Worm (Caenorhabditis elegans) whole organism, late embryonic: Measurements from ENCODE around the gene F43E2.6.
"Not testable (repeated sequence)": the region's sequence is repeated elsewhere in the genome, so short reads cannot be mapped to it uniquely, and the experiment has no call there.

Experiments used
- F13H6.1 ChIP-seq: sonication (generic microtip); optimal IDR thresholded peaks from 2 replicates; lab custom pipeline; 2016; ENCODE audit warnings: missing genetic modification characterization, missing compliant biosample characterization
- ceh-18 ChIP-seq: sonication (generic microtip); optimal IDR thresholded peaks from 2 replicates; lab custom pipeline; 2016; ENCODE audit warnings: missing genetic modification characterization, missing compliant biosample characterization
- ceh-22 ChIP-seq: sonication (generic microtip); optimal IDR thresholded peaks from 2 replicates; lab custom pipeline; 2017; ENCODE audit warnings: missing biosample characterization, missing genetic modification characterization
- ceh-24 ChIP-seq: sonication (generic microtip); optimal IDR thresholded peaks from 2 replicates; lab custom pipeline; 2016; ENCODE audit warnings: mild to moderate bottlenecking, missing genetic modification characterization, missing compliant biosample characterization
- ceh-31 ChIP-seq: sonication (generic microtip); optimal IDR thresholded peaks from 2 replicates; lab custom pipeline; 2016; ENCODE audit warnings: missing genetic modification characterization, missing compliant biosample characterization
- ceh-34 ChIP-seq: sonication (generic microtip); optimal IDR thresholded peaks from 2 replicates; lab custom pipeline; 2016; ENCODE audit warnings: mild to moderate bottlenecking, missing genetic modification characterization, missing compliant biosample characterization
- ceh-6 ChIP-seq: fragments of 200-800 bp; sonication (Bioruptor generic); optimal IDR thresholded peaks from 2 replicates; lab custom pipeline; 2018; ENCODE audit warnings: mild to moderate bottlenecking, missing genetic modification characterization, missing compliant biosample characterization
- dve-1 ChIP-seq: sonication (generic microtip); optimal IDR thresholded peaks from 2 replicates; lab custom pipeline; 2017; ENCODE audit warnings: antibody characterized with exemption, mild to moderate bottlenecking, missing genetic modification characterization, missing compliant biosample characterization
- eyg-1 ChIP-seq: sonication (generic microtip); optimal IDR thresholded peaks from 2 replicates; lab custom pipeline; 2016; ENCODE audit warnings: missing genotype, missing genetic modification characterization, missing compliant biosample characterization
- fax-1 ChIP-seq: sonication (generic microtip); optimal IDR thresholded peaks from 2 replicates; lab custom pipeline; 2016; ENCODE audit warnings: missing genotype, missing genetic modification characterization, missing compliant biosample characterization
- fkh-6 ChIP-seq: sonication (generic microtip); optimal IDR thresholded peaks from 2 replicates; lab custom pipeline; 2016; ENCODE audit warnings: missing genetic modification characterization, missing compliant biosample characterization
- hlh-13 ChIP-seq: fragments of 200-800 bp; sonication (Bioruptor generic); optimal IDR thresholded peaks from 2 replicates; lab custom pipeline; 2018; ENCODE audit warnings: mild to moderate bottlenecking, missing genetic modification characterization, missing compliant biosample characterization
- hlh-15 ChIP-seq: sonication (generic microtip); optimal IDR thresholded peaks from 2 replicates; lab custom pipeline; 2016; ENCODE audit warnings: missing genetic modification characterization, missing compliant biosample characterization
- hlh-8 ChIP-seq: sonication (generic microtip); optimal IDR thresholded peaks from 2 replicates; lab custom pipeline; 2016; ENCODE audit warnings: missing genotype, missing genetic modification characterization, missing compliant biosample characterization
- madf-2 ChIP-seq: sonication (generic microtip); optimal IDR thresholded peaks from 2 replicates; lab custom pipeline; 2017; ENCODE audit warnings: missing genetic modification characterization, missing compliant biosample characterization
- nfya-1 ChIP-seq: sonication (generic microtip); optimal IDR thresholded peaks from 2 replicates; lab custom pipeline; 2017; ENCODE audit warnings: missing genetic modification characterization, mild to moderate bottlenecking, missing compliant biosample characterization, antibody characterized with exemption, moderate library complexity
- nhr-11 ChIP-seq: fragments of 150-350 bp; optimal IDR thresholded peaks from 2 replicates; lab custom pipeline; 2014; ENCODE audit warnings: missing biosample characterization, missing genetic modification characterization
- nhr-232 ChIP-seq: sonication (generic microtip); optimal IDR thresholded peaks from 2 replicates; lab custom pipeline; 2016; ENCODE audit warnings: missing genetic modification characterization, missing compliant biosample characterization
- pag-3 ChIP-seq: sonication (generic microtip); optimal IDR thresholded peaks from 2 replicates; lab custom pipeline; 2016; ENCODE audit warnings: missing compliant biosample characterization, missing genetic modification characterization, borderline replicate concordance
- pat-9 ChIP-seq: fragments of 200-800 bp; sonication (Bioruptor generic); optimal IDR thresholded peaks from 2 replicates; lab custom pipeline; 2018; ENCODE audit warnings: mild to moderate bottlenecking, missing genetic modification characterization, moderate library complexity, missing compliant biosample characterization
- pha-2 ChIP-seq: sonication (generic microtip); optimal IDR thresholded peaks from 2 replicates; lab custom pipeline; 2017; ENCODE audit warnings: mild to moderate bottlenecking, missing genetic modification characterization, missing compliant biosample characterization
- ref-2 ChIP-seq: sonication (generic microtip); optimal IDR thresholded peaks from 2 replicates; lab custom pipeline; 2016; ENCODE audit warnings: missing genetic modification characterization, missing compliant biosample characterization
- rnt-1 ChIP-seq: sonication (generic microtip); optimal IDR thresholded peaks from 2 replicates; lab custom pipeline; 2016; ENCODE audit warnings: missing genetic modification characterization, missing compliant biosample characterization
- sdc-2 ChIP-seq: sonication (generic microtip); optimal IDR thresholded peaks from 2 replicates; lab custom pipeline; 2016; ENCODE audit warnings: missing genotype, missing genetic modification characterization, missing compliant biosample characterization
- tbx-7 ChIP-seq: sonication (generic microtip); optimal IDR thresholded peaks from 2 replicates; lab custom pipeline; 2016; ENCODE audit warnings: missing genotype, missing genetic modification characterization, missing compliant biosample characterization
- ttx-3 ChIP-seq: sonication (generic microtip); optimal IDR thresholded peaks from 2 replicates; lab custom pipeline; 2016; ENCODE audit warnings: missing genetic modification reagents, missing genetic modification characterization, missing compliant biosample characterization
- unc-55 ChIP-seq: sonication (generic microtip); optimal IDR thresholded peaks from 2 replicates; lab custom pipeline; 2017; ENCODE audit warnings: missing biosample characterization, missing genetic modification reagents, missing genetic modification characterization
- zip-5 ChIP-seq: sonication (generic microtip); optimal IDR thresholded peaks from 2 replicates; lab custom pipeline; 2016; ENCODE audit warnings: missing genetic modification characterization, missing compliant biosample characterization

F43E2.6 gene

DNA sequence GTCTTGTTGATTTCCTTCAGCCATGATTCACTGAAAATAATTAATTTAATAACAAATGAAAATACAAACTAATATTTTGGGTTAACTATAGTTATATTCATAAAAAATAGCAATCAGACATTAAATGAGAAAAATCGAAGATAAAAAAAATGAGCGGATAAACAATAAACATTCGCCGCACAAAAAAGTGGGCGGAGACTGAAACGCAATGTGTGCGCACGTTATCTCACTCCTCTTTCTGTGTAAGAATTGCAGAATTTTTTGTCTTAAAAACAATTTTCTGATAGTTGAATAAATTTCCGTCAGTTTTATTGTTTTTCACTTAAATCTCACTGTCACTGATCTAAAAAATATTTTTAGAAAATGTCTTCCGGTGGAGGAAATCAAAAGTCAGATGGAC, 5.5 kb upstream of the F43E2.6 start, which contains the start of the genes mtch-1 and rpb-4:
Gene mtch-1 (minus strand): TSS at position 24 of the 400 bp plus-strand sequence.
Gene rpb-4 (plus strand): TSS at position 353 of the 400 bp plus-strand sequence.
- TF ChIP-seq hlh-15 (tag; lab: Kevin White, UChicago) (no peak), sdc-2 (tag; lab: Kevin White, UChicago) (no peak), dve-1 (tag; lab: Kevin White, UChicago) (peak; percentile 1), ref-2 (no peak), nfya-1 (tag; lab: Kevin White, UChicago) (peak; percentile 33)

DNA sequence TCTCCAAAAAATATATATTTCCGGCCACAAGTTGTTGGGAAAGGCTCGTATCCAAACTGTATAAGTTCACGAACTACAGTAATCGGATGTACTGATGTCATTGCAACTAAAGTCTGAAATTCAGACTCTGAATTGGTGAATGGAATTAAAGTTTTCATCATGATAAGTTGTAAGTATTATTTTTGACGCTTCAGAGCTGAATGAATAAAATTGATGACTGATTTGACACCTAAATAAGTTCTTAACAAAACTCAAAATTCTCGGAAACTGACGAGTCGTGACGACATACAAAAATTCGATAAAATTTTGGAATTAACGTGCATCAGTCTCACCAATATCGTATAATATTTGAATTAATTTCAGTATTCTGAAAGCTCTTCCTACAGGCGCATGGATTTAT, 1.5 kb upstream of the F43E2.6 start, which contains the start of gene F43E2.11:
Gene F43E2.11 (minus strand): TSS at position 101 of the 400 bp plus-strand sequence.
- not testable (repeated sequence) for TF ChIP-seq nhr-11, hlh-8, rnt-1 (tag; lab: Kevin White, UChicago)
- TF ChIP-seq, all 69 proteins: peak for 0; not testable (repeated sequence) for 69

DNA sequence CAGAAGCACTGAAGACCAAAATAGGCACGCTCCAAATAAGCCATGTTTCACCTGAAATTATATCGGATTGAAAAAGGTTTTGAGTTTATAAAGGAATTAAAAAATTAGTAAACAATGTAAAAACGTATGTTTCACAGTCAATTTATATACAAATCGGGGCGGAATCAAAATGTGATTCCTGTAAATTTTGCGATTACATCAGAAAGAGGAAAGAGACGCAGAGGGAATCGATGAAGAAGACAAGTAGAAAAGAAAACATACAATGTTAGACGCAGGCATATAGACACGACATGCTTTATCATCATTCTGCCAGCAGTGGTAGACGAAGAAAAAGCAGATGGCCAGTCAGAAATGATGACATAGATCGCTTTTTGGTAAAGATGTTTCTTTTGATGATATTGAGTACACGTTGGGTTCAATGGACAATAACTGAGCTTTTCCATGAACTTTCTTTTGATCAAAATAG, 4.6 kb downstream of the F43E2.6 start, which contains the start of gene msra-1:
Gene msra-1 (minus strand): TSS at position 51 of the 466 bp plus-strand sequence.
- no peak for TF ChIP-seq nhr-232 (tag; lab: Kevin White, UChicago)
- peak; percentile 90 for TF ChIP-seq unc-55 (GFP tag; lab: Kevin White, UChicago)
- no peak for TF ChIP-seq ceh-31 (tag; lab: Kevin White, UChicago)
- TF ChIP-seq dve-1 (tag; lab: Kevin White, UChicago), result peak; percentile 35

DNA sequence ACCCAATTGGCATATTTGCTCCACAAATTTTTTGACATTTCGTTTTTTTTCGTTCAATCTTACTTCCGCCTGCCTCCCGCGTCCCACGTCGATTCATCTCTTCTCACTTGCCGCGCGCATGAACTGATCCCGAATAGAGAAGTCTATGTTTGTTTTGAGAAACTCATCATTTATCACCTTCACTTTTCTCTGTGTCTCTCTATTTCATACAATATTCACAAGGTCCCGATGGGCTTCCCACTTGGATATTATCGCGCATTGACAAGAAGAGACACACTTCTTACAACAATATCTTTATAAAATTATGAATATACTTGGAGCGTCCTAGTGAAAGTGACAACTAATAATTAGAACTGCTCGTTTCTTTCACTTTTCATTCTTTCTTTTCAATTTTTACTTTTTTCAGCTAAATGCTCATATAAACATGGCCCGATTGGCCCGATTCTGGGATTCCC, 10.1 kb downstream of the F43E2.6 start, which contains the start of gene insc-1:
Gene insc-1 (plus strand): TSS at position 405 of the 455 bp plus-strand sequence.
- TF ChIP-seq ref-2 (peak; percentile 16), hlh-13 (no peak)
- TF ChIP-seq, all 69 proteins: peak for 1

DNA sequence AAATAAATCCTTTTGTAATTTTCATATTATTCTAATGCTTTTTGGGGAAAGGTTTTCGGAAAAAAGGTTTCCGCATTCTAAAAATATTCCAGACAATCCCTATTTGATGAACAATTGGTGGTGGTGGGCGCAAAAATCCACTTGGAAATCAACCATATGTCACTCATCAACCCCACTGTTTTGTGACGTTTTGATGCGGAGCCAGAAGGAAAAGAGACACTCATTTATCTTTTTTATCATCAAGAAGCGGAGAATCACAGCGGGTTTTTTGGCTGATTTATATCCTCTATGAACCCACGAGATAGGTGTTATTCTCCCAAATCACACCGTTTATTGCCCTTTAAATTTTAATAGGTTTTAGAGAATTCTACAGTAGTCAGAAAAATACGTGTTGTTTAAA, 11.5 kb downstream of the F43E2.6 start:
- TF ChIP-seq ceh-6 (GFP tag; lab: Kevin White, UChicago) (no peak), fkh-6 (tag; lab: Kevin White, UChicago) (no peak), tbx-7 (no peak), ceh-18 (tag; lab: Kevin White, UChicago) (no peak), ceh-31 (tag; lab: Kevin White, UChicago) (no peak), zip-5 (tag; lab: Kevin White, UChicago) (no peak)

DNA sequence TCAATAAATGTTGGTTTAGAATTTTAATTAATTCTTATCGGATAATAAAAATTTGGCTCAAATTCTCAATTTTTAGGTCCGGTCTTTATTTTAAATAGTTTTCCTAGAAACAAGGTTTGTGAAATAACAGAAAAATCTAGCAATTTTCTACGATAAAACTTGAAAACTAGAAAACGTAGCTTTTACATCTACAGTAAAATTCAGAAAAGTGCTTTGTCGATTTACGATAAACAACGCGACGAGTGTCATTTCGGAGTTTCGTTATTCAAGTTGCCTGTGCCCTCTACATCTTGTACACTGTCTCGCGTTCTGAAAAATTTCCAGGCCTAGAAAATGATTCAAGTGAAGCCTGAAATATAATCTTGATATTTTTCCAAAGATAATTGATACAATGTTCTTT, 11.9 kb downstream of the F43E2.6 start:
- TF ChIP-seq pha-2 (tag; lab: Kevin White, UChicago) (no peak), eyg-1 (tag; lab: Kevin White, UChicago) (no peak), hlh-15 (tag; lab: Kevin White, UChicago) (no peak), pat-9 (tag; lab: Kevin White, UChicago) (no peak), ceh-34 (tag; lab: Kevin White, UChicago) (no peak), ceh-31 (tag; lab: Kevin White, UChicago) (no peak)

DNA sequence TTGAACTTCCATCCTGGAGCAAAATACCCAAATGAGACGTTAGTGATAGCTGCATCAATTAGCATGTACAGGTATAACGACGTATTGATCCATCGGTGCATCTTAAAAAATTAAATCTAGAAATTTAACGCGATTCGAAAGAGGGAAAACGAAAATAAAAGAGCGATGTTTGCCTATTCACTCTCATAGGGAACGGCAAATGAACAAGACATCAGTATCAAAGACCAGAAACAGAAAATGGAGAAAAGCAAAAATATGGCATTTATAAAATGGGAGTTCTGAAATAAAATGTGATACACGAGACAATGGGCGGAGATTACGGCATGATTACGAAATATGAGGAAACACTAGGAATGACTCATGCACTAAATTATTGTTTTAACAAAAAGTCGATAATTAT, 12.3 kb downstream of the F43E2.6 start, which contains the start of gene haf-2:
Gene haf-2 (minus strand): TSS at position 101 of the 400 bp plus-strand sequence.
- TF ChIP-seq fax-1 (no peak), ceh-22 (tag; lab: Kevin White, UChicago) (no peak), nhr-232 (tag; lab: Kevin White, UChicago) (no peak), unc-55 (GFP tag; lab: Kevin White, UChicago) (no peak), ceh-24 (tag; lab: Kevin White, UChicago) (no peak), eyg-1 (tag; lab: Kevin White, UChicago) (no peak), F13H6.1 (no peak), ttx-3 (tag; lab: Kevin White, UChicago) (no peak), madf-2 (tag; lab: Kevin White, UChicago) (no peak), fkh-6 (tag; lab: Kevin White, UChicago) (no peak), pag-3 (tag; lab: Kevin White, UChicago) (no peak), hlh-15 (tag; lab: Kevin White, UChicago) (no peak)
- TF ChIP-seq, all 69 proteins: peak for 0
